Worm (Caenorhabditis elegans) whole organism, young adult: ENCODE measurements around the gene F10C2.5.

Experiments
- B0261.1 ChIP-seq: sonication (generic microtip); optimal IDR thresholded peaks from 2 replicates; lab custom pipeline; 2016; ENCODE audit warnings: mild to moderate bottlenecking, missing genetic modification characterization, moderate library complexity, missing compliant biosample characterization
- C06A6.2 ChIP-seq: fragments of 200-800 bp; sonication (Bioruptor generic); conservative IDR thresholded peaks from 2 replicates; pipeline ENCODE4 v1.3.6; 2022; ENCODE audit warnings: missing genetic modification characterization, missing compliant biosample characterization
- F10E7.11 ChIP-seq: sonication (generic microtip); optimal IDR thresholded peaks from 2 replicates; lab custom pipeline; 2017; ENCODE audit warnings: mild to moderate bottlenecking, missing genetic modification characterization, moderate library complexity, missing compliant biosample characterization
- F23B12.7 ChIP-seq: sonication (generic microtip); optimal IDR thresholded peaks from 2 replicates; lab custom pipeline; 2017; ENCODE audit warnings: missing genetic modification characterization, mild to moderate bottlenecking, missing compliant biosample characterization, antibody characterized with exemption, moderate library complexity; ENCODE audit not compliant: insufficient read depth
- F49E8.2 ChIP-seq: sonication (generic microtip); optimal IDR thresholded peaks from 3 replicates; lab custom pipeline; 2017; ENCODE audit warnings: missing genetic modification characterization, mild to moderate bottlenecking, missing compliant biosample characterization, antibody characterized with exemption, moderate library complexity; ENCODE audit not compliant: insufficient read depth
- T07F8.4 ChIP-seq: sonication (generic microtip); optimal IDR thresholded peaks from 2 replicates; lab custom pipeline; 2016; ENCODE audit warnings: mild to moderate bottlenecking, missing genetic modification characterization, moderate library complexity, missing compliant biosample characterization
- T26A5.8 ChIP-seq: sonication (generic microtip); optimal IDR thresholded peaks from 2 replicates; lab custom pipeline; 2016; ENCODE audit warnings: missing genetic modification characterization, missing compliant biosample characterization
- Y67H2A.10 ChIP-seq: fragments of 200-800 bp; sonication (Bioruptor generic); conservative IDR thresholded peaks from 2 replicates; pipeline ENCODE4 v1.3.6; 2022; ENCODE audit warnings: missing genetic modification reagents, missing genetic modification characterization, missing compliant biosample characterization
- Y79H2A.3 ChIP-seq: fragments of 200-800 bp; sonication (Bioruptor generic); conservative IDR thresholded peaks from 2 replicates; pipeline ENCODE4 v1.3.6; 2022; ENCODE audit warnings: missing genetic modification reagents, missing genetic modification characterization, missing compliant biosample characterization
- ZK185.1 ChIP-seq: sonication (generic microtip); optimal IDR thresholded peaks from 2 replicates; lab custom pipeline; 2016; ENCODE audit warnings: mild to moderate bottlenecking, missing genetic modification characterization, missing compliant biosample characterization; ENCODE audit not compliant: poor library complexity, severe bottlenecking
- ama-1 ChIP-seq, 3 experiments: fragments of 150-350 bp in 1 of 3; sonication (generic microtip) in 2 of 3; optimal IDR thresholded peaks; 2 replicates each; lab custom pipeline; 2014 to 2018; ENCODE audit warnings: missing biosample characterization in 2 of 3, missing genetic modification characterization in 2 of 3, missing genetic modification reagents in 2 of 3
- atf-7 ChIP-seq: sonication (generic microtip); optimal IDR thresholded peaks from 2 replicates; lab custom pipeline; 2017; ENCODE audit warnings: mild to moderate bottlenecking, missing genetic modification characterization, missing compliant biosample characterization
- ccch-3 ChIP-seq: fragments of 200-800 bp; sonication (Bioruptor generic); optimal IDR thresholded peaks from 2 replicates; lab custom pipeline; 2018; ENCODE audit warnings: mild to moderate bottlenecking, missing genetic modification characterization, missing compliant biosample characterization
- cebp-1 ChIP-seq, 2 experiments: fragments of 200-800 bp in 1 of 2; sonication (Bioruptor generic) in 1 of 2; sonication (generic microtip) in 1 of 2; IDR thresholded peaks in 1 of 2; optimal IDR thresholded peaks in 1 of 2; 2 replicates each; pipeline versions ENCODE4 v1.3.6 to Lab custom; 2017 to 2022; ENCODE audit warnings: missing compliant biosample characterization in 2 of 2, missing genetic modification characterization in 2 of 2, mild to moderate bottlenecking in 1 of 2, missing genetic modification reagents in 1 of 2, moderate library complexity in 1 of 2
- ceh-27 ChIP-seq: fragments of 200-800 bp; sonication (Bioruptor generic); optimal IDR thresholded peaks from 2 replicates; lab custom pipeline; 2018; ENCODE audit warnings: mild to moderate bottlenecking, missing genetic modification characterization, moderate library complexity, missing compliant biosample characterization
- ceh-79 ChIP-seq: sonication (generic microtip); optimal IDR thresholded peaks from 2 replicates; lab custom pipeline; 2017; ENCODE audit warnings: mild to moderate bottlenecking, missing genetic modification characterization, missing compliant biosample characterization
- dpff-1 ChIP-seq: sonication (generic microtip); optimal IDR thresholded peaks from 2 replicates; lab custom pipeline; 2017; ENCODE audit warnings: mild to moderate bottlenecking, missing genetic modification characterization, missing compliant biosample characterization
- egl-18 ChIP-seq: fragments of 200-800 bp; sonication (Bioruptor generic); IDR thresholded peaks from 2 replicates; pipeline ENCODE4 v1.3.6; 2022; ENCODE audit warnings: missing genetic modification reagents, missing genetic modification characterization, missing compliant biosample characterization
- egrh-3 ChIP-seq: fragments of 200-800 bp; sonication (Bioruptor generic); IDR thresholded peaks from 2 replicates; pipeline ENCODE4 v1.3.6; 2022; ENCODE audit warnings: missing genetic modification reagents, missing genetic modification characterization, missing compliant biosample characterization
- him-1 ChIP-seq: sonication (generic microtip); optimal IDR thresholded peaks from 2 replicates; lab custom pipeline; 2016; ENCODE audit warnings: missing genotype, missing genetic modification reagents, missing genetic modification characterization, missing compliant biosample characterization
- hlh-26 ChIP-seq: fragments of 200-800 bp; sonication (Bioruptor generic); conservative IDR thresholded peaks from 2 replicates; pipeline ENCODE4 v1.3.6; 2022; ENCODE audit warnings: missing genetic modification reagents, missing genetic modification characterization, missing compliant biosample characterization
- hmg-20 ChIP-seq: fragments of 200-800 bp; sonication (Bioruptor generic); IDR thresholded peaks from 2 replicates; pipeline ENCODE4 v1.3.6; 2022; ENCODE audit warnings: missing genetic modification reagents, missing genetic modification characterization, missing compliant biosample characterization
- hrde-1 ChIP-seq: sonication (generic microtip); optimal IDR thresholded peaks from 2 replicates; lab custom pipeline; 2016; ENCODE audit warnings: missing genetic modification characterization, mild to moderate bottlenecking, missing compliant biosample characterization, moderate library complexity, missing genotype, missing genetic modification reagents, borderline replicate concordance
- let-526 ChIP-seq: fragments of 200-800 bp; sonication (Bioruptor generic); IDR thresholded peaks from 2 replicates; pipeline ENCODE4 v1.3.6; 2022; ENCODE audit warnings: missing genetic modification reagents, missing genetic modification characterization, missing compliant biosample characterization
- lin-26 ChIP-seq: fragments of 200-800 bp; sonication (Bioruptor generic); IDR thresholded peaks from 2 replicates; pipeline ENCODE4 v1.3.6; 2022; ENCODE audit warnings: missing genetic modification reagents, missing genetic modification characterization, missing compliant biosample characterization
- lin-35 ChIP-seq, 3 experiments: fragments of 150-350 bp in 2 of 3; sonication (generic microtip) in 1 of 3; optimal IDR thresholded peaks; 2 replicates each; lab custom pipeline; 2014 to 2018; ENCODE audit warnings: missing biosample characterization in 3 of 3, missing genetic modification characterization in 3 of 3, missing genetic modification reagents in 3 of 3
- lin-40 ChIP-seq: sonication (generic microtip); optimal IDR thresholded peaks from 2 replicates; lab custom pipeline; 2016; ENCODE audit warnings: missing genetic modification characterization, mild to moderate bottlenecking, missing compliant biosample characterization, missing genotype, missing genetic modification reagents
- madf-3 ChIP-seq: fragments of 200-800 bp; sonication (Bioruptor generic); IDR thresholded peaks from 2 replicates; pipeline ENCODE4 v1.3.6; 2022; ENCODE audit warnings: missing genetic modification reagents, missing genetic modification characterization, missing compliant biosample characterization
- madf-6 ChIP-seq: fragments of 200-800 bp; sonication (Bioruptor generic); IDR thresholded peaks from 2 replicates; pipeline ENCODE4 v1.3.6; 2022; ENCODE audit warnings: missing genetic modification reagents, missing genetic modification characterization, missing compliant biosample characterization
- mxl-1 ChIP-seq: sonication (generic microtip); optimal IDR thresholded peaks from 2 replicates; lab custom pipeline; 2016; ENCODE audit warnings: missing genetic modification characterization, missing compliant biosample characterization
- nfya-1 ChIP-seq: sonication (generic microtip); optimal IDR thresholded peaks from 2 replicates; lab custom pipeline; 2017; ENCODE audit warnings: antibody characterized with exemption, missing compliant biosample characterization, missing genetic modification characterization, borderline replicate concordance; ENCODE audit not compliant: insufficient read depth
- nhr-120 ChIP-seq: fragments of 200-800 bp; sonication (Bioruptor generic); IDR thresholded peaks from 2 replicates; pipeline ENCODE4 v1.3.6; 2022; ENCODE audit warnings: missing genetic modification characterization, missing compliant biosample characterization
- sea-2 ChIP-seq: fragments of 200-800 bp; sonication (Bioruptor generic); IDR thresholded peaks from 2 replicates; pipeline ENCODE4 v1.3.6; 2022; ENCODE audit warnings: missing genetic modification characterization, missing compliant biosample characterization
- snpc-1.3 ChIP-seq: sonication (generic microtip); optimal IDR thresholded peaks from 2 replicates; lab custom pipeline; 2017; ENCODE audit warnings: missing genetic modification characterization, mild to moderate bottlenecking, missing compliant biosample characterization, antibody characterized with exemption, moderate library complexity, missing genotype, missing genetic modification reagents; ENCODE audit not compliant: insufficient read depth
- zfh-2 ChIP-seq: fragments of 200-800 bp; sonication (Bioruptor generic); conservative IDR thresholded peaks from 2 replicates; pipeline ENCODE4 v1.3.6; 2022; ENCODE audit warnings: missing genetic modification reagents, missing genetic modification characterization, missing compliant biosample characterization
- ztf-28 ChIP-seq: fragments of 200-800 bp; sonication (Bioruptor generic); IDR thresholded peaks from 2 replicates; pipeline ENCODE4 v1.3.6; 2022; ENCODE audit warnings: missing genetic modification reagents, missing genetic modification characterization, missing compliant biosample characterization
- ztf-6 ChIP-seq: fragments of 200-800 bp; sonication (Bioruptor generic); IDR thresholded peaks from 2 replicates; pipeline ENCODE4 v1.3.6; 2022; ENCODE audit warnings: missing genetic modification reagents, missing genetic modification characterization, missing compliant biosample characterization

The F10C2.5 gene

DNA sequence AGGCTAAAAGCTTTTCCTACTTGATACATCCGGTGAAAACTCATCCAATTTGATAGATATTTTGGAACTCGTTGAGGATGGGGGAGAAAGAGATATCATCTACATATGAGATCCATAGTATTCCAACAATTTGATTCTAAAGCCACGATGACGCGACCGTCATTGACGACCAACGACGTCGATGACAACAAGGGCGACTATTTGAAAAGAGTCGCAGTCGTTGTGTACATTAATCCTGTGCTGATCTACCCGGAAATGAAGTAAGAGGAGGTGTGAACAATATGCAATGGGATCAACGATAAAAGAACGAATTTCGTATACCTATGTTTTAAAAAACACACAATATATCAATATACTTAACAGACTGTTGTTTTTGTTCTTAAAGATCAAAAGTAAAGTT, 17.1 kb upstream of the F10C2.5 start:
- TF ChIP-seq ama-1 (optimal IDR thresholded peaks at IDR 0.05; lab: Kevin White, UChicago) (no peak), ama-1 (GFP tag; optimal IDR thresholded peaks at IDR 0.05; lab: Kevin White, UChicago) (no peak), mxl-1 (tag; lab: Kevin White, UChicago) (no peak), nfya-1 (tag; lab: Kevin White, UChicago) (no peak), F49E8.2 (tag; lab: Kevin White, UChicago) (no peak), F10E7.11 (tag; lab: Kevin White, UChicago) (no peak), madf-6 (GFP tag; lab: Robert Waterston, UW) (no peak), Y67H2A.10 (no peak), Y79H2A.3 (GFP tag; lab: Robert Waterston, UW) (no peak), hmg-20 (GFP tag; lab: Robert Waterston, UW) (no peak), let-526 (GFP tag; lab: Robert Waterston, UW) (no peak)
- TF ChIP-seq, all 124 proteins: peak for 0

- TF ChIP-seq dpff-1 (no peak), ztf-6 (GFP tag; lab: Robert Waterston, UW) (no peak), T26A5.8 (no peak), egrh-3 (no peak), C06A6.2 (no peak), zfh-2 (GFP tag; lab: Robert Waterston, UW) (no peak), cebp-1 (GFP tag; IDR thresholded peaks at IDR 0.05; lab: Robert Waterston, UW) (no peak), cebp-1 (tag; optimal IDR thresholded peaks at IDR 0.05; lab: Kevin White, UChicago) (no peak), nhr-120 (GFP tag; lab: Robert Waterston, UW) (no peak), lin-26 (GFP tag; lab: Robert Waterston, UW) (no peak), B0261.1 (no peak), sea-2 (GFP tag; lab: Robert Waterston, UW) (no peak), ztf-28 (no peak), egl-18 (GFP tag; lab: Robert Waterston, UW) (no peak), T07F8.4 (tag; lab: Kevin White, UChicago) (no peak), lin-40 (tag; lab: Kevin White, UChicago) (no peak), atf-7 (tag; lab: Kevin White, UChicago) (no peak)
Measured at ce11 chrV:12032060-12032459, 13.2 kb upstream of the F10C2.5 start, which contains the start of gene pkc-1. pkc-1 (minus strand) TSS chrV:12032160.

DNA sequence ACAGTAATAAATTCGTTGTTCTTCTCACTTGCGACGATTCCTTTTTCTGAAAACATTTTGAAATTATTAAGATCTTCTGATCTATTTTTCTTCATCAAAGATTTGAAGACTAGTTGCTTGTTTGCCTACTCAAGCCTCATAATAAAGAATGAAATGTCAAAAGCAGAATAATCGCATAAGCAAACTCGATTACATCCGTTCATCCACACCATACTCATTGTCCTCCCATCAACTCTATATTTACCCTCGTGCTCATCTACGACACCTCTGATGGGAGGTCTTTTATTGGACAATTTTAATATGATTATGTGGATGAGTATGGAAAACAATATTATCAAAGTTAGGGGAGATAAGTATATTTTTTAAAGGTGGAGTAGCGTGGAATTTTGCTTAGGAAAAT, 11.4 kb upstream of the F10C2.5 start:
- TF ChIP-seq hlh-26 (GFP tag; lab: Robert Waterston, UW) (no peak), T07F8.4 (tag; lab: Kevin White, UChicago) (no peak), lin-35 (GFP tag; optimal IDR thresholded peaks at IDR 0.05; lab: Kevin White, UChicago) (no peak), ccch-3 (GFP tag; lab: Kevin White, UChicago) (no peak), him-1 (tag; lab: Kevin White, UChicago) (no peak), hrde-1 (tag; lab: Kevin White, UChicago) (no peak)

DNA sequence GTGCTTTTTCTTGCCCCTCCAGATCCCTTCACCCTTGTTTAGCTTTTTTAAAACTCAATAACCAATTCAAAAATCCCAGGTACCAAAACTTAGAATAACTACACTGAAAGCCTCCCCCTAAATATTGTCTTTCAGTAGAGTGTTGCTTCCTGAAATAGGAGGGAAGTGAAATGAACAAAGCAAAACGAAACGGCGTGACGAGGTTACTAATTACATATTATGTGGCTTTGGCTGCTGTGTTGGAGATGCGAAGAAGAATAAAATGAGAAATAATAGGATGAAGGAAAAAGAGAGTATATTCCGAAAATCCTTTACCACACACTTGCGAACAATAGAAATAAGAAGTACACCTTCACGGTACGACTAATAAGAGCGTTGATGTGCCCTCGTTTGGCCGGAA, 9.1 kb upstream of the F10C2.5 start:
- TF ChIP-seq F23B12.7 (tag; lab: Kevin White, UChicago) (no peak), snpc-1.3 (tag; lab: Kevin White, UChicago) (no peak), ZK185.1 (tag; lab: Kevin White, UChicago) (no peak), ccch-3 (GFP tag; lab: Kevin White, UChicago) (no peak), ceh-79 (tag; lab: Kevin White, UChicago) (no peak), madf-3 (GFP tag; lab: Robert Waterston, UW) (peak; percentile 44; the same call in 1 of the 2 replicates), lin-40 (tag; lab: Kevin White, UChicago) (no peak), nhr-120 (GFP tag; lab: Robert Waterston, UW) (no peak), ceh-27 (no peak)
